Worm (Caenorhabditis elegans) whole organism, mixed stage, embryonic: ENCODE results near the gene F25B3.4.

Experiments
- ces-1 ChIP-seq: fragments of 150-350 bp; optimal IDR thresholded peaks from 2 replicates; lab custom pipeline; 2014; ENCODE audit warnings: missing biosample characterization, missing genetic modification reagents, missing genetic modification characterization
- cnd-1 ChIP-seq: fragments of 200-800 bp; sonication (Bioruptor generic); optimal IDR thresholded peaks from 2 replicates; lab custom pipeline; 2018; ENCODE audit warnings: mild to moderate bottlenecking, missing genetic modification characterization, missing compliant biosample characterization
- flh-1 ChIP-seq: fragments of 200-800 bp; sonication (Bioruptor generic); optimal IDR thresholded peaks from 2 replicates; lab custom pipeline; 2018; ENCODE audit warnings: mild to moderate bottlenecking, missing genetic modification characterization, moderate library complexity, missing compliant biosample characterization
- hlh-1 ChIP-seq: fragments of 150-350 bp; optimal IDR thresholded peaks from 2 replicates; lab custom pipeline; 2014; ENCODE audit warnings: missing biosample characterization, missing genetic modification reagents, missing genetic modification characterization
- lin-13 ChIP-seq: fragments of 150-350 bp; optimal IDR thresholded peaks from 2 replicates; lab custom pipeline; 2014; ENCODE audit warnings: missing biosample characterization, missing genetic modification characterization
- lsy-2 ChIP-seq: fragments of 150-350 bp; optimal IDR thresholded peaks from 2 replicates; lab custom pipeline; 2014; ENCODE audit warnings: missing biosample characterization, missing genetic modification characterization
- mep-1 ChIP-seq: fragments of 150-350 bp; optimal IDR thresholded peaks from 2 replicates; lab custom pipeline; 2017; ENCODE audit warnings: missing biosample characterization, missing genetic modification reagents, missing genetic modification characterization, inconsistent platforms
- snpc-4 ChIP-seq: fragments of 150-350 bp; optimal IDR thresholded peaks from 2 replicates; lab custom pipeline; 2014; ENCODE audit warnings: missing biosample characterization, missing genetic modification characterization
- sptf-1 ChIP-seq: sonication (generic microtip); optimal IDR thresholded peaks from 2 replicates; lab custom pipeline; 2017; ENCODE audit warnings: mild to moderate bottlenecking, missing genetic modification characterization, moderate library complexity, missing compliant biosample characterization
- tbx-8 ChIP-seq: fragments of 200-800 bp; sonication (Bioruptor generic); optimal IDR thresholded peaks from 2 replicates; lab custom pipeline; 2018; ENCODE audit warnings: mild to moderate bottlenecking, missing genetic modification characterization, moderate library complexity, missing compliant biosample characterization
- unc-62 ChIP-seq: fragments of 150-350 bp; optimal IDR thresholded peaks from 2 replicates; lab custom pipeline; 2014; ENCODE audit warnings: missing biosample characterization, missing genetic modification reagents, missing genetic modification characterization
- ztf-11 ChIP-seq: fragments of 150-350 bp; optimal IDR thresholded peaks from 2 replicates; lab custom pipeline; 2014; ENCODE audit warnings: missing biosample characterization, missing genetic modification characterization

- TF ChIP-seq sptf-1 (tag; lab: Kevin White, UChicago) (no peak), lin-13 (tag; lab: Kevin White, UChicago) (no peak), ztf-11 (no peak), cnd-1 (tag; lab: Kevin White, UChicago) (no peak), mep-1 (tag; lab: Kevin White, UChicago) (no peak), flh-1 (GFP tag; lab: Kevin White, UChicago) (no peak), snpc-4 (no peak), lsy-2 (tag; lab: Kevin White, UChicago) (no peak), ces-1 (GFP tag; lab: Kevin White, UChicago) (no peak), unc-62 (GFP tag; lab: Kevin White, UChicago) (no peak), tbx-8 (no peak), hlh-1 (tag; lab: Kevin White, UChicago) (no peak)
Measured at ce11 chrV:9526470-9526869, 42.1 kb downstream of the F25B3.4 start, which contains the start of gene C50F4.1.
